Fruit fly (Drosophila melanogaster) Kc167 (cell line): Measurements from ENCODE around the gene CG1943.

Source experiments
- insv ChIP-seq: fragments of >200 bp; optimal IDR thresholded peaks from 3 replicates; lab custom pipeline; 2018; ENCODE audit warnings: missing external identifiers
- psq ChIP-seq: fragments of >200 bp; optimal IDR thresholded peaks from 2 replicates; lab custom pipeline; 2017; ENCODE audit warnings: missing external identifiers
- ttk ChIP-seq: sonication (Bioruptor generic); optimal IDR thresholded peaks from 2 replicates; lab custom pipeline; 2017; ENCODE audit warnings: missing external identifiers

DNA sequence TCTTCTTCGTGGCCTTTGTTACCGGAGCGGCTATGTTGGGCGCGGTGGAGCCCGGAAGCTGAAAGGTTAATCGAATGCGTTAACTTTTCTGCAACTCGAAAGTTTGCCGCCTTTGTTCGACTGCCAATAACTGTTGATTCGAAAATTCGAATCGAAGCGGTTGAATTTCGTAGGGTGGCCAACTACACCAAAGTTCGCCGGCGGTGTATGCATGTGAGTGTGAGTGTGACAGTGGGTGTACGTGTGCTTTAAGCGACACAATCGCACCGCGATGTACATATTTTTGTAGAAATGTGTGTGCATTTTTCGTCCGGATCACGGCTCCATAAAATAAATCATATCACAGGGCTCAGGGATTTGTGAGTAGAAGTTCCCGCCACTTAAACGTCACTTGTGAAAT is 10.8 kb downstream of the CG1943 start:
- TF ChIP-seq psq (lab: Kevin White, UChicago) (no peak), ttk (lab: Kevin White, UChicago) (no peak), insv (lab: Kevin White, UChicago) (no peak)
